Worm (Caenorhabditis elegans): ENCODE measurements around the gene npl-4.2.

npl-4.2 gene

DNA sequence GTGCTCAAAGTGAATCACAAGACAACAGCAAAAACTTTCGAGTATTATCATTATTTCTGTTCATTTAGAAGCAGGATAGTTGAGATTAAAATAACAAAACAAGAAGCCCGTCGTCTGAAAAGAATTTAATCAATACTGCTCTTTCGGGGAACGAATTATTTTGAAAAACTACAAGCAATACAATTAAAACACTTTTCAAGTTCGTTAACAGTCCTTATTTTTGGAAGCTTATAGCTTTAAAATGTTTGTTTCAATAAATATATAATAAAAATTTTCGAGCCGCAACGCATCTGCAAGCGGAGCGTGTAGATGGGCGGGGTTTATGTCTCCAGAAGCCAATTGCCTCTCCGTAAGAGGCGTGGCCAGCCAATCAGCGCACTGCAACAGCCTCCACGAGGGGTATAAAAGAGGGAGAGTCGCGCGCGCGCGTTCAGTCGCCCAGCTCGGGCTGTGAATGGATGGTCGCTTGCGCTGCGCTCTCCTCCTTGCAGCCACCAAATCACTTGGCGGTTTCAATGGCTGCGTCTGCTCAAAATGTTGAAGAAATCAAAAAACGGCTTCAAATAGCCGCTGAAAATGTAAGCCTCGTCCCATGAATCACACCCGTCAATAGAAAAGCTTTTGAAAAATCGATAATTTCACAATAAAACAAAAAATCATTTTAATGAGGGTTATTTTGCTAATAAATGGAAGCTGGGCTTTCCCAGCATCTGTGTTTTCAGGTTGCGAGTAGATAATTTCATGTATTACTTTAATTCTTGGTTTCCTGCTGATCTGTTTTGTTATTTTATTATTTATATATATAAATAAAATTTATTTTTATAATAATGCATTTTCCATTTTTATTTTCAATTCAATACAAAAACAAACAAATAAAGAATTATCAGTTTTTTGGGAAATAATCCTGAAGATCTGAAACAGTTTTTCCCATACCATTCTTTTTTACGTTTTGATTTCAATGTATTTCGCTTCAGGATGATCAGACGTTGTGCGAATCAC is 38.3 kb downstream of the npl-4.2 start, which contains the start of the genes ift-43 and mdt-26 (continued):
- TF ChIP-seq nfya-1 (tag; optimal IDR thresholded peaks at IDR 0.05; ENCODE audit: borderline replicate concordance, insufficient read depth) (no peak), hsf-1 (GFP tag; IDR thresholded peaks at IDR 0.05) (no peak), F39B2.1 (GFP tag; IDR thresholded peaks at IDR 0.05) (no peak), ztf-6 (GFP tag; IDR thresholded peaks at IDR 0.05) (peak; percentile 77), ztf-26 (tag; optimal IDR thresholded peaks at IDR 0.05) (peak; percentile 87), hrde-1 (tag; optimal IDR thresholded peaks at IDR 0.05; ENCODE audit: borderline replicate concordance) (no peak), Y53G8AR.9 (GFP tag; conservative IDR thresholded peaks at IDR 0.05) (peak; percentile 66; the same call in 1 of the 2 replicates), B0035.1 (tag; optimal IDR thresholded peaks at IDR 0.05) (no peak), lin-54 (GFP tag; optimal IDR thresholded peaks at IDR 0.05) (peak; percentile 67), atf-7 (tag; optimal IDR thresholded peaks at IDR 0.05) (peak; percentile 3), rpc-1 (optimal IDR thresholded peaks at IDR 0.05) (peak; percentile 6), rpc-1 (tag; optimal IDR thresholded peaks at IDR 0.05) (no peak), snpc-3.4 (tag; optimal IDR thresholded peaks at IDR 0.05) (no peak), tbx-9 (tag; optimal IDR thresholded peaks at IDR 0.05; ENCODE audit: borderline replicate concordance) (no peak), ceh-79 (tag; optimal IDR thresholded peaks at IDR 0.05) (no peak), hlh-26 (GFP tag; conservative IDR thresholded peaks at IDR 0.05) (no peak), nhr-90 (tag; optimal IDR thresholded peaks at IDR 0.05) (peak; percentile 6), akir-1 (GFP tag; optimal IDR thresholded peaks at IDR 0.05) (no peak), ztf-28 (GFP tag; IDR thresholded peaks at IDR 0.05) (peak; percentile 88), F33H1.4 (GFP tag; IDR thresholded peaks at IDR 0.05) (0 out of 2 replicates have a peak, but pooled peaks have one; percentile 43), lag-1 (GFP tag; IDR thresholded peaks at IDR 0.05) (no peak), ekl-4 (GFP tag; IDR thresholded peaks at IDR 0.05) (peak; percentile 83), F10E7.11 (tag; optimal IDR thresholded peaks at IDR 0.05) (no peak), dpff-1 (tag; optimal IDR thresholded peaks at IDR 0.05) (no peak), lin-26 (GFP tag; IDR thresholded peaks at IDR 0.05) (peak; percentile 61), sptf-2 (GFP tag; optimal IDR thresholded peaks at IDR 0.05) (peak; percentile 98), rcor-1 (GFP tag; IDR thresholded peaks at IDR 0.05) (no peak; the same call in 1 of the 2 replicates), mel-28 (tag; optimal IDR thresholded peaks at IDR 0.05; ENCODE audit: borderline replicate concordance) (peak; percentile 11), F57A8.1 (GFP tag; optimal IDR thresholded peaks at IDR 0.05) (peak; percentile 80), pbrm-1 (GFP tag; IDR thresholded peaks at IDR 0.05) (peak; percentile 83), T07F8.4 (tag; optimal IDR thresholded peaks at IDR 0.05) (peak; percentile 32), athp-1 (tag; optimal IDR thresholded peaks at IDR 0.05) (no peak), egrh-3 (GFP tag; IDR thresholded peaks at IDR 0.05) (peak; percentile 95), unc-130 (GFP tag; optimal IDR thresholded peaks at IDR 0.05) (no peak), cebp-1 (GFP tag; IDR thresholded peaks at IDR 0.05) (peak; percentile 77), cebp-1 (tag; optimal IDR thresholded peaks at IDR 0.05) (peak; percentile 80), nhr-179 (tag; optimal IDR thresholded peaks at IDR 0.05) (no peak), xnd-1 (tag; optimal IDR thresholded peaks at IDR 0.05) (no peak), K11D2.4 (GFP tag; IDR thresholded peaks at IDR 0.05) (peak; percentile 91), unc-62 (GFP tag; optimal IDR thresholded peaks at IDR 0.05) (no peak), ama-1 (optimal IDR thresholded peaks at IDR 0.05) (peak; percentile 99), ama-1 (GFP tag; optimal IDR thresholded peaks at IDR 0.05) (peak in 1 of 2 experiments; percentile 61), attf-5 (GFP tag; optimal IDR thresholded peaks at IDR 0.05) (peak; percentile 77), zfh-2 (GFP tag; conservative IDR thresholded peaks at IDR 0.05) (peak; percentile 99), attf-6 (GFP tag; IDR thresholded peaks at IDR 0.05) (no peak), dpl-1 (GFP tag; optimal IDR thresholded peaks at IDR 0.05) (peak; percentile 40), aptf-3 (GFP tag; IDR thresholded peaks at IDR 0.05) (no peak)

Data from whole organism, young adult.